Worm (Caenorhabditis elegans): ENCODE measurements around the gene C07G1.6.

- TF ChIP-seq ztf-23 (GFP tag; IDR thresholded peaks at IDR 0.05) (no peak), cog-1 (tag; optimal IDR thresholded peaks at IDR 0.05) (no peak), ztf-29 (GFP tag; IDR thresholded peaks at IDR 0.05) (no peak), flt-1 (GFP tag; IDR thresholded peaks at IDR 0.05) (no peak), klf-2 (GFP tag; conservative IDR thresholded peaks at IDR 0.05) (no peak), T22C8.4 (GFP tag; IDR thresholded peaks at IDR 0.05) (no peak), med-1 (GFP tag; optimal IDR thresholded peaks at IDR 0.05; ENCODE audit: insufficient read depth) (no peak), ref-1 (GFP tag; conservative IDR thresholded peaks at IDR 0.05) (no peak)
Observed at ce11 chrIV:8243170-8243569, 33.0 kb upstream of the C07G1.6 start.

Data from whole organism, midembryonic.